Fruit fly (Drosophila melanogaster) whole organism, embryonic: ENCODE results near the gene RpL24.
A peak's percentile ranks its signal among the peaks of the same experiment; 100 is the strongest.

Source experiments
- Asciz ChIP-seq: fragments of 200-800 bp; sonication (Bioruptor generic); optimal IDR thresholded peaks from 2 replicates; lab custom pipeline; 2017; ENCODE audit warnings: missing biosample characterization, mild to moderate bottlenecking, missing genetic modification characterization, missing genetic modification reagents
- B-H1 ChIP-seq: fragments of 200-800 bp; sonication (Bioruptor generic); IDR thresholded peaks from 3 replicates; pipeline ENCODE4 v1.3.6; 2022; ENCODE audit warnings: missing biosample characterization, missing genetic modification characterization
- BtbVII ChIP-seq: fragments of 200-800 bp; sonication (Bioruptor generic); optimal IDR thresholded peaks from 3 replicates; lab custom pipeline; 2017; ENCODE audit warnings: missing biosample characterization, mild to moderate bottlenecking, missing genetic modification characterization
- Bteb2 ChIP-seq: fragments of 200-800 bp; sonication (Bioruptor generic); optimal IDR thresholded peaks from 2 replicates; lab custom pipeline; 2016; ENCODE audit warnings: missing biosample characterization, missing genetic modification characterization
- CG10209 ChIP-seq: fragments of 200-800 bp; sonication (Bioruptor generic); optimal IDR thresholded peaks from 3 replicates; lab custom pipeline; 2017; ENCODE audit warnings: missing biosample characterization, mild to moderate bottlenecking, missing genetic modification characterization, missing genetic modification reagents
- CG10462 ChIP-seq: fragments of 200-800 bp; sonication (Bioruptor generic); optimal IDR thresholded peaks from 2 replicates; lab custom pipeline; 2016; ENCODE audit warnings: missing biosample characterization, missing genetic modification characterization
- CG13624 ChIP-seq: fragments of 200-800 bp; sonication (Bioruptor generic); optimal IDR thresholded peaks from 2 replicates; lab custom pipeline; 2016; ENCODE audit warnings: missing biosample characterization, missing genetic modification characterization
- CG1529 ChIP-seq: fragments of 200-800 bp; sonication (Bioruptor generic); optimal IDR thresholded peaks from 3 replicates; lab custom pipeline; 2018; ENCODE audit warnings: missing biosample characterization, missing genetic modification characterization
- CG17186 ChIP-seq: fragments of 200-800 bp; sonication (Bioruptor generic); optimal IDR thresholded peaks from 3 replicates; lab custom pipeline; 2017; ENCODE audit warnings: missing biosample characterization, missing genetic modification reagents, missing genetic modification characterization
- CG17802 ChIP-seq: fragments of 200-800 bp; sonication (Bioruptor generic); optimal IDR thresholded peaks from 2 replicates; lab custom pipeline; 2018; ENCODE audit warnings: missing biosample characterization, mild to moderate bottlenecking, missing genetic modification characterization, moderate library complexity
- CG1792 ChIP-seq: fragments of 200-800 bp; sonication (Bioruptor generic); optimal IDR thresholded peaks from 2 replicates; lab custom pipeline; 2016; ENCODE audit warnings: missing biosample characterization, missing genetic modification characterization
- CG2202 ChIP-seq: fragments of 200-800 bp; sonication (Bioruptor generic); optimal IDR thresholded peaks from 2 replicates; lab custom pipeline; 2018; ENCODE audit warnings: missing biosample characterization, mild to moderate bottlenecking, missing genetic modification characterization
- CG30431 ChIP-seq: fragments of 200-800 bp; sonication (Bioruptor generic); optimal IDR thresholded peaks from 2 replicates; lab custom pipeline; 2017; ENCODE audit warnings: missing biosample characterization, missing genetic modification characterization
- CG31224 ChIP-seq: fragments of 200-800 bp; sonication (Bioruptor generic); IDR thresholded peaks from 2 replicates; pipeline ENCODE4 v1.3.6; 2022; ENCODE audit warnings: missing biosample characterization, missing genetic modification characterization
- CG31441 ChIP-seq: fragments of 200-800 bp; sonication (Bioruptor generic); IDR thresholded peaks from 2 replicates; pipeline ENCODE4 v1.3.6; 2022; ENCODE audit warnings: missing biosample characterization, missing genetic modification characterization
- CG3281 ChIP-seq: fragments of 200-800 bp; sonication (Bioruptor generic); optimal IDR thresholded peaks from 3 replicates; lab custom pipeline; 2017; ENCODE audit warnings: missing biosample characterization, mild to moderate bottlenecking, missing genetic modification characterization
- CG4854 ChIP-seq: fragments of 200-800 bp; sonication (Bioruptor generic); optimal IDR thresholded peaks from 2 replicates; lab custom pipeline; 2016; ENCODE audit warnings: missing biosample characterization, missing genetic modification characterization, inconsistent platforms
- CG6765 ChIP-seq: fragments of 200-800 bp; sonication (Bioruptor generic); optimal IDR thresholded peaks from 3 replicates; lab custom pipeline; 2017; ENCODE audit warnings: missing biosample characterization, mild to moderate bottlenecking, missing genetic modification characterization
- CG7556 ChIP-seq: fragments of 200-800 bp; sonication (Bioruptor generic); optimal IDR thresholded peaks from 2 replicates; lab custom pipeline; 2017; ENCODE audit warnings: missing biosample characterization, mild to moderate bottlenecking, missing genetic modification characterization
- CG7928 ChIP-seq: fragments of 200-800 bp; sonication (Bioruptor generic); optimal IDR thresholded peaks from 2 replicates; lab custom pipeline; 2017; ENCODE audit warnings: missing biosample characterization, mild to moderate bottlenecking, missing genetic modification characterization
- CG8478 ChIP-seq: fragments of >200 bp; optimal IDR thresholded peaks from 2 replicates; lab custom pipeline; 2018
- CG9437 ChIP-seq: fragments of 200-800 bp; sonication (Bioruptor generic); optimal IDR thresholded peaks from 2 replicates; lab custom pipeline; 2018; ENCODE audit warnings: missing biosample characterization, mild to moderate bottlenecking, missing genetic modification characterization
- CG9609 ChIP-seq: fragments of 200-800 bp; sonication (Bioruptor generic); optimal IDR thresholded peaks from 3 replicates; lab custom pipeline; 2016; ENCODE audit warnings: missing biosample characterization, missing genetic modification characterization
- D ChIP-seq, 2 experiments: fragments of 200-800 bp in 1 of 2; fragments of >200 bp in 1 of 2; sonication (Bioruptor generic) in 1 of 2; optimal IDR thresholded peaks; 2 replicates in 1 of 2; 3 replicates in 1 of 2; lab custom pipeline; 2017; ENCODE audit warnings: mild to moderate bottlenecking in 1 of 2, missing biosample characterization in 1 of 2, missing genetic modification characterization in 1 of 2, missing genetic modification reagents in 1 of 2
- Dip3 ChIP-seq: fragments of 200-800 bp; sonication (Bioruptor generic); optimal IDR thresholded peaks from 3 replicates; lab custom pipeline; 2016; ENCODE audit warnings: missing biosample characterization, missing genetic modification characterization
- Fer3 ChIP-seq: fragments of 200-800 bp; sonication (Bioruptor generic); optimal IDR thresholded peaks from 2 replicates; lab custom pipeline; 2018; ENCODE audit warnings: missing biosample characterization, mild to moderate bottlenecking, missing genetic modification characterization, moderate library complexity
- GATAe ChIP-seq: fragments of 200-800 bp; sonication (Bioruptor generic); conservative IDR thresholded peaks from 2 replicates; pipeline ENCODE4 v1.3.6; 2022; ENCODE audit warnings: missing biosample characterization, missing genetic modification characterization
- Hey ChIP-seq: fragments of 200-800 bp; sonication (Bioruptor generic); optimal IDR thresholded peaks from 3 replicates; lab custom pipeline; 2018; ENCODE audit warnings: missing biosample characterization, mild to moderate bottlenecking, missing genetic modification characterization
- Hmr ChIP-seq: fragments of 200-800 bp; sonication (Bioruptor generic); optimal IDR thresholded peaks from 3 replicates; lab custom pipeline; 2017; ENCODE audit warnings: mild to moderate bottlenecking, missing biosample characterization, missing genetic modification reagents, missing genetic modification characterization
- Hsf ChIP-seq: fragments of 200-800 bp; sonication (Bioruptor generic); optimal IDR thresholded peaks from 3 replicates; lab custom pipeline; 2016; ENCODE audit warnings: missing biosample characterization, missing genetic modification characterization
- Nf-YA ChIP-seq: fragments of 200-800 bp; sonication (Bioruptor generic); IDR thresholded peaks from 2 replicates; pipeline ENCODE4 v1.3.6; 2022; ENCODE audit warnings: missing biosample characterization, missing genetic modification characterization
- Pdp1 ChIP-seq, 2 experiments: fragments of 200-800 bp; sonication (Bioruptor generic); optimal IDR thresholded peaks; 3 replicates each; lab custom pipeline; 2016; ENCODE audit warnings: missing biosample characterization in 2 of 2, missing genetic modification characterization in 2 of 2, mild to moderate bottlenecking in 1 of 2, moderate library complexity in 1 of 2
- Rx ChIP-seq: fragments of 200-800 bp; sonication (Bioruptor generic); IDR thresholded peaks from 2 replicates; pipeline ENCODE4 v1.3.6; 2022; ENCODE audit warnings: missing biosample characterization, missing genetic modification characterization
- Ssrp ChIP-seq: fragments of 200-800 bp; sonication (Bioruptor generic); optimal IDR thresholded peaks from 2 replicates; lab custom pipeline; 2018; ENCODE audit warnings: missing biosample characterization, mild to moderate bottlenecking, missing genetic modification characterization, moderate library complexity
- Taf1 ChIP-seq: fragments of 200-800 bp; sonication (Bioruptor generic); IDR thresholded peaks from 2 replicates; pipeline ENCODE4 v1.3.6; 2022; ENCODE audit warnings: missing biosample characterization, missing genetic modification characterization
- Xrp1 ChIP-seq: fragments of 200-800 bp; sonication (Bioruptor generic); IDR thresholded peaks from 2 replicates; pipeline ENCODE4 v1.3.6; 2022; ENCODE audit warnings: missing biosample characterization, missing genetic modification characterization
- ab ChIP-seq: fragments of 200-800 bp; sonication (Bioruptor generic); optimal IDR thresholded peaks from 2 replicates; lab custom pipeline; 2016; ENCODE audit warnings: missing biosample characterization, missing genetic modification characterization
- al ChIP-seq: fragments of 200-800 bp; sonication (Bioruptor generic); IDR thresholded peaks from 2 replicates; pipeline ENCODE4 v1.3.6; 2022; ENCODE audit warnings: missing biosample characterization, missing genetic modification characterization
- amos ChIP-seq: fragments of 200-800 bp; sonication (Bioruptor generic); IDR thresholded peaks from 2 replicates; pipeline ENCODE4 v1.3.6; 2022; ENCODE audit warnings: missing biosample characterization, missing genetic modification characterization; ENCODE audit not compliant: partially characterized antibody
- dpn ChIP-seq, 2 experiments: fragments of 200-800 bp; sonication (Bioruptor generic); optimal IDR thresholded peaks; 3 replicates each; lab custom pipeline; 2016; ENCODE audit warnings: missing biosample characterization in 2 of 2, missing genetic modification characterization in 2 of 2
- dysf ChIP-seq: fragments of 200-800 bp; sonication (Bioruptor generic); IDR thresholded peaks from 3 replicates; pipeline ENCODE4 v1.3.6; 2022; ENCODE audit warnings: missing biosample characterization, missing genetic modification characterization
- en ChIP-seq: fragments of 200-800 bp; sonication (Bioruptor generic); optimal IDR thresholded peaks from 2 replicates; lab custom pipeline; 2016; ENCODE audit warnings: missing biosample characterization, missing genetic modification characterization
- gro ChIP-seq: fragments of 200-800 bp; sonication (Bioruptor generic); optimal IDR thresholded peaks from 2 replicates; lab custom pipeline; 2016; ENCODE audit warnings: missing biosample characterization, missing genetic modification characterization
- hb ChIP-seq: fragments of 200-800 bp; sonication (Bioruptor generic); IDR thresholded peaks from 3 replicates; pipeline ENCODE4 v1.3.6; 2022; ENCODE audit warnings: missing biosample characterization, missing genetic modification characterization; ENCODE audit not compliant: partially characterized antibody
- luna ChIP-seq: fragments of 200-800 bp; sonication (Bioruptor generic); optimal IDR thresholded peaks from 2 replicates; lab custom pipeline; 2016; ENCODE audit warnings: missing biosample characterization, missing genetic modification characterization
- mld ChIP-seq: fragments of 200-800 bp; sonication (Bioruptor generic); IDR thresholded peaks from 3 replicates; pipeline ENCODE4 v1.3.6; 2022; ENCODE audit warnings: missing biosample characterization, missing genetic modification characterization; ENCODE audit not compliant: partially characterized antibody
- pfk ChIP-seq: fragments of 200-800 bp; sonication (Bioruptor generic); optimal IDR thresholded peaks from 2 replicates; lab custom pipeline; 2018; ENCODE audit warnings: missing biosample characterization, mild to moderate bottlenecking, missing genetic modification characterization, moderate library complexity
- sima ChIP-seq: fragments of 200-800 bp; sonication (Bioruptor generic); optimal IDR thresholded peaks from 2 replicates; lab custom pipeline; 2016; ENCODE audit warnings: missing biosample characterization, missing genetic modification characterization
- sisA ChIP-seq: fragments of 200-800 bp; sonication (Bioruptor generic); IDR thresholded peaks from 2 replicates; pipeline ENCODE4 v1.3.6; 2022; ENCODE audit warnings: missing biosample characterization, missing genetic modification characterization
- tup ChIP-seq: fragments of 200-800 bp; sonication (Bioruptor generic); optimal IDR thresholded peaks from 2 replicates; lab custom pipeline; 2016; ENCODE audit warnings: missing biosample characterization, mild to moderate bottlenecking, missing genetic modification characterization, moderate library complexity
- vvl ChIP-seq: fragments of 200-800 bp; sonication (Bioruptor generic); IDR thresholded peaks from 2 replicates; pipeline ENCODE4 v1.3.6; 2022; ENCODE audit warnings: missing biosample characterization, missing genetic modification characterization
- wek ChIP-seq: fragments of 200-800 bp; sonication (Bioruptor generic); optimal IDR thresholded peaks from 3 replicates; lab custom pipeline; 2018; ENCODE audit warnings: missing biosample characterization, mild to moderate bottlenecking, missing genetic modification characterization, moderate library complexity

RpL24 gene

dm6 chr2L:13367378-13367777 lies 27.6 kb downstream of the RpL24 start, which contains the start of gene Tap42 (continued):
- TF ChIP-seq sima (GFP tag; lab: Kevin White, UChicago): no peak
- TF ChIP-seq gro (GFP tag; lab: Kevin White, UChicago): no peak
- TF ChIP-seq BtbVII (GFP tag; lab: Kevin White, UChicago): no peak
- TF ChIP-seq Rx (GFP tag; lab: Robert Waterston, UW): no peak
- TF ChIP-seq CG10209 (GFP tag; lab: Kevin White, UChicago): no peak
- TF ChIP-seq CG31224 (GFP tag; lab: Robert Waterston, UW): no peak
- TF ChIP-seq CG1529 (GFP tag; lab: Kevin White, UChicago): no peak
- TF ChIP-seq D (optimal IDR thresholded peaks at IDR 0.05; lab: Kevin White, UChicago): no peak
- no peak for TF ChIP-seq D (GFP tag; optimal IDR thresholded peaks at IDR 0.05; lab: Kevin White, UChicago)
- TF ChIP-seq Hsf (GFP tag; lab: Kevin White, UChicago): peak; percentile 32
- TF ChIP-seq ab (GFP tag; lab: Kevin White, UChicago): no peak
- TF ChIP-seq Asciz (GFP tag; lab: Kevin White, UChicago): no peak
- TF ChIP-seq hb (GFP tag; lab: Robert Waterston, UW): no peak
- TF ChIP-seq Hey (tag; lab: Kevin White, UChicago): no peak
- TF ChIP-seq CG1792: no peak
- TF ChIP-seq CG13624 (GFP tag; lab: Kevin White, UChicago): no peak
- TF ChIP-seq amos (GFP tag; lab: Robert Waterston, UW): no peak
- no peak for TF ChIP-seq CG17802 (tag; lab: Kevin White, UChicago)
- no peak for TF ChIP-seq dysf
- peak; percentile 7 for TF ChIP-seq CG7556
- TF ChIP-seq CG30431 (GFP tag; lab: Kevin White, UChicago): no peak
- TF ChIP-seq CG7928 (GFP tag; lab: Kevin White, UChicago): peak; percentile 89
- TF ChIP-seq Dip3: no peak
- TF ChIP-seq B-H1 (GFP tag; lab: Robert Waterston, UW): no peak
- peak; percentile 46 for TF ChIP-seq CG3281 (GFP tag; lab: Kevin White, UChicago)
- TF ChIP-seq Nf-YA (GFP tag; lab: Robert Waterston, UW): no peak
- TF ChIP-seq en: no peak
- no peak for TF ChIP-seq CG9437 (GFP tag; lab: Kevin White, UChicago)
- no peak for TF ChIP-seq Ssrp (tag; lab: Kevin White, UChicago)
- TF ChIP-seq wek (GFP tag; lab: Kevin White, UChicago): no peak
- TF ChIP-seq sisA (GFP tag; lab: Robert Waterston, UW): no peak
- TF ChIP-seq CG17186 (GFP tag; lab: Kevin White, UChicago): no peak
- TF ChIP-seq CG4854 (GFP tag; lab: Kevin White, UChicago): no peak
- no peak for TF ChIP-seq mld (GFP tag; lab: Robert Waterston, UW)
- no peak for TF ChIP-seq Hmr (GFP tag; lab: Kevin White, UChicago)
- no peak for TF ChIP-seq CG10462 (GFP tag; lab: Kevin White, UChicago)
- no peak for TF ChIP-seq pfk (GFP tag; lab: Kevin White, UChicago)
- 0 out of 2 replicates have a peak, but pooled peaks have one; percentile 12 for TF ChIP-seq Xrp1
- peak; percentile 13 for TF ChIP-seq Bteb2 (GFP tag; lab: Kevin White, UChicago)
- TF ChIP-seq CG2202: no peak
- TF ChIP-seq Pdp1 (GFP tag; optimal IDR thresholded peaks at IDR 0.05; lab: Kevin White, UChicago): no peak
- no peak for TF ChIP-seq GATAe
- no peak for TF ChIP-seq CG9609 (GFP tag; lab: Kevin White, UChicago)
- no peak for TF ChIP-seq CG31441 (GFP tag; lab: Robert Waterston, UW)
- TF ChIP-seq tup (GFP tag; lab: Kevin White, UChicago): no peak
- peak in 1 of 2 experiments; percentile 6 for TF ChIP-seq dpn (GFP tag; optimal IDR thresholded peaks at IDR 0.05; lab: Kevin White, UChicago)
- no peak for TF ChIP-seq Taf1
- TF ChIP-seq al (GFP tag; lab: Robert Waterston, UW): no peak
- no peak for TF ChIP-seq Fer3 (tag; lab: Kevin White, UChicago)
- no peak for TF ChIP-seq luna (GFP tag; lab: Kevin White, UChicago)
- no peak for TF ChIP-seq CG6765 (GFP tag; lab: Kevin White, UChicago)
- TF ChIP-seq CG8478 (lab: Kevin White, UChicago): no peak
- no peak for TF ChIP-seq vvl (GFP tag; lab: Robert Waterston, UW)
